Worm (Caenorhabditis elegans): ENCODE results near the gene chil-17.
"Not testable (repeated sequence)": the region's sequence is repeated elsewhere in the genome, so short reads cannot be mapped to it uniquely, and the experiment has no call there.

chil-17 gene

DNA sequence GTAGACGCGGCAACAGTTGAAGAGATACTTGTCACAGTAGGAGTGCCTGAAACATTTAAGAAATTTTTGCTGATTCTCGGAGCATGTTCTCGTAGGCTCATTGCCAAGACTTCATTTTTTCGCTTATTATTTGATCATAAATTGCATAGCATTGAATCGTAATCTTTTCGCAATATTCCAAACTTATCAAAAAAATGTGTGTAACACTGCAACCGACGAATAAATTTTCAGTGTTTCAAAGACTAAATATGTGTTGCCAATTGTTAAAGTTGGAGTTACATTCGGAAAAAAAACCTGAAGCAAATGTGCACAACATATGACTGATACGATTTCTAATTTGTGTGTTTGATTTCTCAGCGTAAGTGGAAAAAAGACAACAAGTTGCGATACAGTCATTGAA, 19.5 kb upstream of the chil-17 start, which contains the start of gene R09D1.14:
TSS of gene R09D1.14 (minus strand) at position 101 of the 400 bp plus-strand sequence.
- TF ChIP-seq him-1, W03F9.2, dao-5 (tag; optimal IDR thresholded peaks at IDR 0.05): not testable (repeated sequence)

- TF ChIP-seq him-1 (tag; optimal IDR thresholded peaks at IDR 0.05) (no peak), dao-5 (tag; optimal IDR thresholded peaks at IDR 0.05) (no peak), W03F9.2 (tag; optimal IDR thresholded peaks at IDR 0.05) (no peak)
These were observed 14.3 kb upstream of the chil-17 start, which contains the start of gene chil-19 for ce11 chrII:9454304-9454703. Gene chil-19, minus strand, starts transcription at chrII:9454404.

ce11 chrII:9452172-9452571, 12.2 kb upstream of the chil-17 start, which contains the start of gene R09D1.12:
Gene R09D1.12, minus strand, starts transcription at chrII:9452272.
- TF ChIP-seq W03F9.2, him-1, dao-5 (tag; optimal IDR thresholded peaks at IDR 0.05): not testable (repeated sequence)

ce11 chrII:9447965-9448364, 8.0 kb upstream of the chil-17 start, which contains the start of gene chil-18:
Gene chil-18, plus strand, starts transcription at chrII:9448265.
- no peak for TF ChIP-seq him-1 (tag; optimal IDR thresholded peaks at IDR 0.05)
- no peak for TF ChIP-seq W03F9.2 (tag; optimal IDR thresholded peaks at IDR 0.05)
- TF ChIP-seq dao-5 (tag; optimal IDR thresholded peaks at IDR 0.05): no peak

DNA sequence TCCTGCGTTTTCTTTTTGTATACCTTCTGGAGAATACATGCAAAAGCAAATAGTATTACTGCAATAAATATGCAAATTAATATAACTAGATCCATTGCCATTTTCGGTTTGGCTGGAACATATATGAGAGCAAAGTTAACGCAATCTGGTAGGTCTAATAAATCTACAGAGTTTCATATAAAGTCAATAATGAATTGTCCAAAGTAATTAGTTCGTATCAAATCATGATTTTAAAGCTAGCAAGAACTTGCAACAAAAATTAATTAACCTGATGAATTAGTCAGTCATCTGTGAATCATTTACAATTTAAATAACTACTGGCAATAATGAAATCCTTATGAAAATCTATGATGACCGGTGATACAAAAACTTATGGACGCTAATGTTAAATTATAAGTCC, 5.4 kb upstream of the chil-17 start, which contains the start of gene R09D1.13:
TSS of gene R09D1.13 (minus strand) at position 101 of the 400 bp plus-strand sequence.
- TF ChIP-seq W03F9.2 (tag; optimal IDR thresholded peaks at IDR 0.05) (no peak), him-1 (tag; optimal IDR thresholded peaks at IDR 0.05) (no peak), dao-5 (tag; optimal IDR thresholded peaks at IDR 0.05) (no peak)

DNA sequence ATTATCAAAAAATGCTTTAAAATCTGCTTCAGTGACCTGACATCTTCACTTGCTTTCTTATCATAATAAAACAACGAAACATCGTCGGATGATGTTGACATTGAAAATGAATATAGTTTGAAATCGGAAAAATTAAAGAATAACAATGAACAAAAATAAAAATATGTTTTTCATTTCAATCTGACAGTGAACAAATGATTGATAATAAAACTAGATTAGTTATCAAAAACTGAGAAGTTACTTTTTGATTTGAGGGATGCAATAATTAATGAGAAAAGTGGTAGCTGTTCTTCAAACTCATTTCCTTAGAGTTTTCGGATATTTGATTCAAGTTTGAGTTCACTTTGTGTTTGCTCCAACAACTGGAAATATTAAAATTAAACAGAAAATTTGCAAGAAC, 3.6 kb upstream of the chil-17 start, which contains the start of gene chil-15:
TSS of gene chil-15 (minus strand) at position 101 of the 400 bp plus-strand sequence.
- no peak for TF ChIP-seq W03F9.2 (tag; optimal IDR thresholded peaks at IDR 0.05)
- no peak for TF ChIP-seq dao-5 (tag; optimal IDR thresholded peaks at IDR 0.05)
- TF ChIP-seq him-1 (tag; optimal IDR thresholded peaks at IDR 0.05): no peak

DNA sequence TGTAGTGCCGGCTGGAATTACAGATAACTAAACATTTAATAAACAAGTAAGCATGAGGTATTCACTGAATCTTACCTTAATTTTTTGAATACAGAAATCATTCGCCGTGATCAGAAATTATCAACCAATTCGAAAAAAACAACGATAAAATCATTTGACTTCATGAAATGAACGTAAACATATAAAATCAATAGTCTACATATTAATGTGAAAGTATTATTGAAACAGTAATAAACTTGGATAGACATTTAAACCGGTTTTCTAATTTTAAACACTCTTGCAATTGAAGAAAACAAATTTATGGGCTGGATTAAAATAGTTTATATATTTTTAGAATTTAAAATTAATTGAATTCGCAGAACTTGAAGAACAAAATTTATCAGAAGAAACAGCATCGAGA, 1.9 kb upstream of the chil-17 start, which contains the start of gene chil-16:
TSS of gene chil-16 (minus strand) at position 101 of the 400 bp plus-strand sequence.
- TF ChIP-seq him-1 (tag; optimal IDR thresholded peaks at IDR 0.05): no peak

DNA sequence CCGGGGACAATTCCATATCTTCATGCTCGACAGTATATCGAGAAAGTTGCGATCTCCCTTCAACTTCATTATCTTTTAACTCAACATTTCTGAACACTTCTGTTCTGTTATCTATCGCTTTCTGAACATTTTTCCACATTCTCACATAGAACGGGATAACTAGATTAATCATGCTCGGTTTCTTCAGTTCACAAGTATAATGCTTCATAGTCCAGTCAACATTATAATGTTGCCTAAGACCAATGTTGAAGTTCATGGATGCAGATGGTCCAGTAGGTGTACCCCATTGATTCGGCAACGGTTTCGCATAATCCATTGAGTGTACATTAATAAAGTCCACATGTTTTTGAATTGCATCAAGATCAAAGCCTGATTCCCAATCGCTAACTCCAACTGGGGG, 1.1 kb downstream of the chil-17 start:
- TF ChIP-seq him-1 (tag; optimal IDR thresholded peaks at IDR 0.05): no peak
- no peak for TF ChIP-seq dao-5 (tag; optimal IDR thresholded peaks at IDR 0.05)
- no peak for TF ChIP-seq W03F9.2 (tag; optimal IDR thresholded peaks at IDR 0.05)

DNA sequence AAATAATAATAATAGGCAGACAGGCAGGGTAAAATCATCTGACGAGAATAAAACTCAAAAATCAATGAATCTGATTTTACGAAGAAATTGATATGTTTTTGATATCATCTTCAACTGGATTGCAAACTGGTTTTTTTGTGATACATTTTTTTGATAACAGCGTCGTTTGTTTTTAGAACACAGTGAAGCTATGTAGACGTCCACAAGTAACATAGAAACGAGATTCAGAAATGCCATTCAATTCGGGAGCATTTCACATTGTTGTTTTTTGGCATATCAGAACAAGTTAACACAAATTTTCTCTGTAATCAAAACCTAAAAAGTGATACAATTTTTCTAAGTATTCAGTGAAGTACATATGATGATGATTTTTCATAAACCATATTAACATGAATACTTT, 1.7 kb downstream of the chil-17 start, which contains the start of gene chil-13:
TSS of gene chil-13 (minus strand) at position 101 of the 400 bp plus-strand sequence.
- TF ChIP-seq him-1 (tag; optimal IDR thresholded peaks at IDR 0.05) (no peak), dao-5 (tag; optimal IDR thresholded peaks at IDR 0.05) (no peak), W03F9.2 (tag; optimal IDR thresholded peaks at IDR 0.05) (no peak)

DNA sequence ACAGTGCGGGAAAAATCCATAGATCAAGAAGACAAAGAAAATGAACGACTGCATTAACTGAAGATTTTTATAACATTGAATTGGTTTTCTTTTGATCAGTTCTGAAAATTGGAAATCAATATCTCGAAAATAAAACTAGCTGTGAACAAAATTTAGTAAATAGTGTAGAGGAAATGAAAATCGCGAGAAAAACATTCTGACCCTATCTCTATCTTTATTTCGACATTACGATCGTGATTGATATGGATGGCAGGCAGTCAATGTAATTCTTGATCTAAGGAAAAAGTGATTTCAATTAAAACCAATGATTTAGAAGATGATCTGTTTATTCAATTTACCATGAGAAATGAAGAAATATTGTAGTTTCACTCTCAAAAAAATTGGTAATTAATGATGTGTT, 4.0 kb downstream of the chil-17 start, which contains the start of gene kin-16:
TSS of gene kin-16 (minus strand) at position 101 of the 400 bp plus-strand sequence.
- no peak for TF ChIP-seq him-1 (tag; optimal IDR thresholded peaks at IDR 0.05)
- no peak for TF ChIP-seq dao-5 (tag; optimal IDR thresholded peaks at IDR 0.05)
- no peak for TF ChIP-seq W03F9.2 (tag; optimal IDR thresholded peaks at IDR 0.05)

- TF ChIP-seq him-1 (tag; optimal IDR thresholded peaks at IDR 0.05) (no peak), W03F9.2 (tag; optimal IDR thresholded peaks at IDR 0.05) (no peak), dao-5 (tag; optimal IDR thresholded peaks at IDR 0.05) (no peak)
These were observed 6.4 kb downstream of the chil-17 start, which contains the start of gene kin-15 for ce11 chrII:9433609-9434008. Gene kin-15, minus strand, starts transcription at chrII:9433709.

ce11 chrII:9431119-9431518, 8.8 kb downstream of the chil-17 start:
- TF ChIP-seq dao-5 (tag; optimal IDR thresholded peaks at IDR 0.05): no peak
- no peak for TF ChIP-seq W03F9.2 (tag; optimal IDR thresholded peaks at IDR 0.05)
- no peak for TF ChIP-seq him-1 (tag; optimal IDR thresholded peaks at IDR 0.05)

- no peak for TF ChIP-seq W03F9.2 (tag; optimal IDR thresholded peaks at IDR 0.05)
- TF ChIP-seq him-1 (tag; optimal IDR thresholded peaks at IDR 0.05): no peak
- no peak for TF ChIP-seq dao-5 (tag; optimal IDR thresholded peaks at IDR 0.05)
These were observed 12.3 kb downstream of the chil-17 start, which contains the start of gene M176.5 for ce11 chrII:9427644-9428043. Gene M176.5, minus strand, starts transcription at chrII:9427744.

DNA sequence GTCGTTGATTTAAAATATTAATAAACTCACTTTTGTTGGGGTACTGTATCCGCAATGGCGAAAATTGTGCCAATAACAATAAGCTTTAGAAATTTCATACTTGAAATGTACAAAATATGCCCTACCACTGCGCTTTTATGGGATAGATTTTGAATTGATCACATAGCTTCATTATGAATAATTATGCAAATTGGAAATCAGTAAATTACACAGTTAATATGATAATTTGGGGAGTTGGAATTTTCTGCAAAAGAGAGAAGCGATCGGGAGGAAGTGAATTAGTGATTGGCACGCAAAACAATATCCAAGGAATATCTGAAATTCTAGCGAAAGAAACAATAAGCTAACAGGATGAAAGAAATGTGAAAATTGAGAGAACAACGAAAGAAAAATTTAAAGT, 13.9 kb downstream of the chil-17 start, which contains the start of gene M176.10:
TSS of gene M176.10 (minus strand) at position 101 of the 400 bp plus-strand sequence.
- no peak for TF ChIP-seq him-1 (tag; optimal IDR thresholded peaks at IDR 0.05)
- TF ChIP-seq W03F9.2 (tag; optimal IDR thresholded peaks at IDR 0.05): no peak

DNA sequence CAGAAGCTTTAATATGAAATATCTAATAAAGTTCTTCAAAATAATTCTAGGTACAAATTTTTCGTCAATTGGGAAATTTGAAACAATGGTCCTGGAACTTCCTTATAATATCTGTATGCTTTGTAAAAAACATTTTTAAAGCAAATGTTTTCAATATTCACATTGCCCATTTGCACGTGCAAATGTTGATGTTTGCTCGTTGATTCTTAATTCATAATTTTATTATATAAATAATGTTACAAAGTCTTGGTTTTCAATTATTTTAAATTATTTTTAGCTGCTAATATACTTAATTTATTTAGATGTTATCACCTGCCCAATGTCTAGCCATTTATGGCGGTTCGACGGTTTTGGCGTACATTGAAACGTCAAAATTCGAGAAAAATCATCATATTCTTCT, 18.0 kb downstream of the chil-17 start, which contains the start of gene M176.11:
TSS of gene M176.11 (plus strand) at position 301 of the 400 bp plus-strand sequence.
- TF ChIP-seq him-1 (tag; optimal IDR thresholded peaks at IDR 0.05) (no peak), dao-5 (tag; optimal IDR thresholded peaks at IDR 0.05) (no peak), W03F9.2 (tag; optimal IDR thresholded peaks at IDR 0.05) (no peak)
